Worm (Caenorhabditis elegans) whole organism, L4 larva: ENCODE measurements around the gene clec-221.

Experiments
- fos-1 ChIP-seq: fragments of 150-350 bp; optimal IDR thresholded peaks from 2 replicates; lab custom pipeline; 2014; ENCODE audit warnings: missing biosample characterization, missing genetic modification characterization
- hlh-11 ChIP-seq: fragments of 200-800 bp; sonication (Bioruptor generic); optimal IDR thresholded peaks from 2 replicates; lab custom pipeline; 2018; ENCODE audit warnings: mild to moderate bottlenecking, missing genetic modification characterization, missing compliant biosample characterization
- lin-15B ChIP-seq: fragments of 150-350 bp; sonication (generic microtip); optimal IDR thresholded peaks from 3 replicates; lab custom pipeline; 2014; ENCODE audit warnings: missing biosample characterization, missing genetic modification characterization
- lir-3 ChIP-seq: sonication (generic microtip); optimal IDR thresholded peaks from 2 replicates; lab custom pipeline; 2016; ENCODE audit warnings: mild to moderate bottlenecking, missing genetic modification characterization, missing compliant biosample characterization
- nhr-28 ChIP-seq: fragments of 150-350 bp; optimal IDR thresholded peaks from 2 replicates; lab custom pipeline; 2014; ENCODE audit warnings: missing biosample characterization, missing genetic modification characterization
- nhr-6 ChIP-seq: fragments of 150-350 bp; optimal IDR thresholded peaks from 2 replicates; lab custom pipeline; 2014; ENCODE audit warnings: missing biosample characterization, missing genetic modification characterization
- snpc-4 ChIP-seq: fragments of 150-350 bp; optimal IDR thresholded peaks from 2 replicates; lab custom pipeline; 2014; ENCODE audit warnings: missing biosample characterization, missing genetic modification characterization
- unc-130 ChIP-seq: sonication (generic microtip); optimal IDR thresholded peaks from 2 replicates; lab custom pipeline; 2016; ENCODE audit warnings: missing genetic modification reagents, missing genetic modification characterization, missing compliant biosample characterization

DNA sequence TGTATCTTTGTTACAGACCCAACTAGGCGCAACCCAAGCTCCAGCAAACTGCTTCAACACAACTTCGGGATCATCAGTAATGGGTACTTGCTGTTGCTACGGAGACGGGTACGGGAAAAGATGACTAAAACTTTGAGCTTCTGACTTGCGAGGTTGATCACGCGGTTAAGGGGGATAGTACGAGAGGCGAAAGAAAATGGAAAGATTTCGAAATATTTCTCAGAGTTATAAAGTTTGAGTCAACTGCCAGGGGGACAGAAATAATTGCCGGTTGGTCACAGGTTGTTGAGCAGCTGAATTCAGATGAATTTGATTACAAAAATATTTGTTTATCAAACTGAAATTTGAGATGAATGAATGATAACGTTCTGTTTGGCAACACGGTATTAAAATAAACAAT is 28.6 kb downstream of the clec-221 start:
- no peak for TF ChIP-seq unc-130 (GFP tag; lab: Kevin White, UChicago)
- no peak for TF ChIP-seq fos-1 (tag; lab: Kevin White, UChicago)
- no peak for TF ChIP-seq hlh-11 (tag; lab: Kevin White, UChicago)
- no peak for TF ChIP-seq nhr-6 (tag; lab: Kevin White, UChicago)
- TF ChIP-seq lin-15B (tag; lab: Kevin White, UChicago) = no peak
- no peak for TF ChIP-seq lir-3 (tag; lab: Kevin White, UChicago)
- TF ChIP-seq snpc-4 = no peak
- TF ChIP-seq nhr-28 (tag; lab: Kevin White, UChicago) = no peak
